Fruit fly (Drosophila melanogaster) whole organism, adult: ENCODE measurements around the gene ppk20.

Experiments used
- CG5204 ChIP-seq: fragments of 200-800 bp; sonication (Bioruptor generic); optimal IDR thresholded peaks from 2 replicates; lab custom pipeline; 2016; ENCODE audit warnings: missing biosample characterization, missing genetic modification characterization
- tj ChIP-seq: fragments of 200-800 bp; sonication (Bioruptor generic); optimal IDR thresholded peaks from 3 replicates; lab custom pipeline; 2017; ENCODE audit warnings: missing biosample characterization, mild to moderate bottlenecking, missing genetic modification characterization, moderate library complexity

DNA sequence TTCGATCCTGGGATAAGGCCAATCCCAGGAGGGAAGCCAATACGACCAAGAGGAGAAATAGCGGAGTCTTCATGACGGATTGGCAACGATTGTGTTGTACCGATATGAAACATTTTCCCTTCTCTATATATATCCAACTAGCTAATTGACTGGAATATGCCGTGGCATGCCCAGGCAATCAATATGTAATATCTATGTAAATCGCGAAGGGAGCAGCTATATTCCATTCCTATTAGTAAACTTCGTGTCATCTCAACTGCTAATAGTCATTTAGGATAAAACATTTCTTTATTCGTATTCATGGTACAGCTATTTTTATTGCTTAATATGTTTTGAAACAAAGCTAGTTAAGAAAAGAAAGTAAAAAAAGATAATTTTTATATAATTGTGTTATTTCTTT, 46.6 kb upstream of the ppk20 start, which contains the start of gene Dup99B:
- TF ChIP-seq tj (no peak), CG5204 (GFP tag; lab: Kevin White, UChicago) (no peak)
